Fruit fly (Drosophila melanogaster) whole organism, embryonic: Measurements from ENCODE around the gene CG31343.

ENCODE experiments used
- CG13424 ChIP-seq: fragments of 200-800 bp; sonication (Bioruptor generic); optimal IDR thresholded peaks from 2 replicates; lab custom pipeline; 2019; ENCODE audit warnings: missing biosample characterization, mild to moderate bottlenecking, missing genetic modification characterization, moderate library complexity
- CG16813 ChIP-seq: fragments of 200-800 bp; sonication (Bioruptor generic); IDR thresholded peaks from 3 replicates; pipeline ENCODE4 v1.3.6; 2022; ENCODE audit warnings: missing biosample characterization, missing genetic modification characterization; ENCODE audit not compliant: partially characterized antibody
- CG2712 ChIP-seq: fragments of 200-800 bp; optimal IDR thresholded peaks from 3 replicates; lab custom pipeline; 2019; ENCODE audit warnings: missing biosample characterization, mild to moderate bottlenecking, missing genetic modification characterization, moderate library complexity
- Dll ChIP-seq: fragments of 200-800 bp; sonication (Bioruptor generic); IDR thresholded peaks from 4 replicates; pipeline ENCODE4 v1.3.6; 2022; ENCODE audit warnings: missing biosample characterization, missing genetic modification characterization; ENCODE audit not compliant: partially characterized antibody
- Xbp1 ChIP-seq: fragments of 200-800 bp; sonication (Bioruptor generic); optimal IDR thresholded peaks from 3 replicates; lab custom pipeline; 2016; ENCODE audit warnings: missing biosample characterization, mild to moderate bottlenecking, missing genetic modification characterization
- gce ChIP-seq: fragments of 200-800 bp; sonication (Bioruptor generic); IDR thresholded peaks from 3 replicates; pipeline ENCODE4 v1.3.6; 2022; ENCODE audit warnings: missing biosample characterization, missing genetic modification characterization
- luna ChIP-seq: fragments of 200-800 bp; sonication (Bioruptor generic); optimal IDR thresholded peaks from 2 replicates; lab custom pipeline; 2016; ENCODE audit warnings: missing biosample characterization, missing genetic modification characterization
- peb ChIP-seq: fragments of 200-800 bp; sonication (Bioruptor generic); IDR thresholded peaks from 2 replicates; pipeline ENCODE4 v1.3.6; 2022; ENCODE audit warnings: missing biosample characterization, missing genetic modification characterization

DNA sequence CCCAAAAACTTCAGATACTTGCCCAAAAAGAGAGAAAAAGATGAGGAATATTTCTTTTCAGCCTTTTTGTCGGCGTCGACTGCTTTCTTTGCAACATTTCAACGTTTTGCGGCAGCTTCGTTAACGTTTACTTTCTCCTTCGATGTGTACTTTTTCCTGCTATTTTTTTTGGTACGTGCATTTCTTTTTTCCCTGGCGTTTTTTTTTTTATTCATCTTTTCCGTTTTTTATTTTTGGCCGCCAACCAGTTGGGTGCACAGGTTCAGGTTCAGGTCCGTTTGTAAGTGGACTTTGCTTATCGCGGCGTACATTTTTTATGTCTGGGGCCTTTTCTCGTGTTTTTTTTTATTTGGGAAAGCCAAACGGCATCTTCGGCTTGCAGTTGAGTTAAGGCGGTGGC lies 40.6 kb upstream of the CG31343 start:
- no peak for TF ChIP-seq gce (GFP tag; lab: Robert Waterston, UW)
- TF ChIP-seq Dll (GFP tag; lab: Robert Waterston, UW): no peak
- no peak for TF ChIP-seq CG16813 (GFP tag; lab: Robert Waterston, UW)
- TF ChIP-seq luna (GFP tag; lab: Kevin White, UChicago): no peak
- TF ChIP-seq peb (GFP tag; lab: Robert Waterston, UW): no peak
- no peak for TF ChIP-seq CG2712 (tag; lab: Kevin White, UChicago)
- TF ChIP-seq Xbp1 (GFP tag; lab: Kevin White, UChicago): no peak
- TF ChIP-seq CG13424 (tag; lab: Kevin White, UChicago): no peak
